Worm (Caenorhabditis elegans): ENCODE measurements around the gene srh-269.
A peak's percentile ranks its signal among the peaks of the same experiment; 100 is the strongest.

Gene srh-269

ce11 chrV:16627962-16628361, 36.1 kb upstream of the srh-269 start, which contains the start of gene oac-53:
oac-53 (minus strand) TSS chrV:16627970.
- TF ChIP-seq gei-17 (GFP tag; optimal IDR thresholded peaks at IDR 0.05) (no peak), nhr-80 (tag; optimal IDR thresholded peaks at IDR 0.05) (peak; percentile 59)

- TF ChIP-seq Y53F4B.3 (GFP tag; IDR thresholded peaks at IDR 0.05), result no peak
- 0 out of 2 replicates have a peak, but pooled peaks have one; percentile 51 for TF ChIP-seq attf-6 (GFP tag; IDR thresholded peaks at IDR 0.05)
- TF ChIP-seq madf-3 (GFP tag; IDR thresholded peaks at IDR 0.05), result no peak
- no peak for TF ChIP-seq C06A6.2 (GFP tag; conservative IDR thresholded peaks at IDR 0.05)
- TF ChIP-seq dpff-1 (tag; optimal IDR thresholded peaks at IDR 0.05), result no peak
- TF ChIP-seq D2030.7 (GFP tag; IDR thresholded peaks at IDR 0.05), result peak; percentile 35; the same call in 1 of the 2 replicates
- no peak for TF ChIP-seq unc-130 (GFP tag; optimal IDR thresholded peaks at IDR 0.05)
- TF ChIP-seq F23B12.7 (tag; optimal IDR thresholded peaks at IDR 0.05; ENCODE audit: insufficient read depth), result no peak
- peak; percentile 10; the same call in 1 of the 2 replicates for TF ChIP-seq dox-1 (GFP tag; IDR thresholded peaks at IDR 0.05)
- no peak for TF ChIP-seq C17E4.6 (GFP tag; IDR thresholded peaks at IDR 0.05)
- no peak for TF ChIP-seq T07F8.4 (tag; optimal IDR thresholded peaks at IDR 0.05)
- TF ChIP-seq rpc-1 (optimal IDR thresholded peaks at IDR 0.05), result no peak
- TF ChIP-seq rpc-1 (tag; optimal IDR thresholded peaks at IDR 0.05), result peak; percentile 21
- no peak for TF ChIP-seq lin-26 (GFP tag; IDR thresholded peaks at IDR 0.05)
- peak; percentile 80 for TF ChIP-seq pbrm-1 (GFP tag; IDR thresholded peaks at IDR 0.05)
- TF ChIP-seq pha-4 (tag; optimal IDR thresholded peaks at IDR 0.05), result no peak
- no peak for TF ChIP-seq mxl-1 (tag; optimal IDR thresholded peaks at IDR 0.05)
- no peak for TF ChIP-seq let-526 (GFP tag; IDR thresholded peaks at IDR 0.05)
- TF ChIP-seq F22D6.2 (tag; optimal IDR thresholded peaks at IDR 0.05), result no peak
- TF ChIP-seq zfh-2 (GFP tag; conservative IDR thresholded peaks at IDR 0.05), result peak; percentile 52
Observed at ce11 chrV:16622754-16623261, 31.0 kb upstream of the srh-269 start, which contains the start of gene Y70C5A.2. Y70C5A.2 (minus strand) TSS chrV:16623211.

- TF ChIP-seq ceh-100 (GFP tag; IDR thresholded peaks at IDR 0.05), result no peak
- TF ChIP-seq tlf-1 (GFP tag; optimal IDR thresholded peaks at IDR 0.05), result no peak
- 0 out of 2 replicates have a peak, but pooled peaks have one; percentile 28 for TF ChIP-seq cebp-2 (GFP tag; IDR thresholded peaks at IDR 0.05)
- TF ChIP-seq attf-5 (GFP tag; optimal IDR thresholded peaks at IDR 0.05), result peak; percentile 29
- peak; percentile 69; the same call in 1 of the 2 replicates for TF ChIP-seq lin-26 (GFP tag; IDR thresholded peaks at IDR 0.05)
- TF ChIP-seq ceh-27 (GFP tag; optimal IDR thresholded peaks at IDR 0.05), result peak; percentile 18
- TF ChIP-seq die-1 (tag; optimal IDR thresholded peaks at IDR 0.05), result peak; percentile 33
- TF ChIP-seq dox-1 (GFP tag; IDR thresholded peaks at IDR 0.05), result peak; percentile 60; the same call in 1 of the 2 replicates
- TF ChIP-seq F55B11.4 (tag; optimal IDR thresholded peaks at IDR 0.05; ENCODE audit: borderline replicate concordance, insufficient read depth), result no peak
- TF ChIP-seq dpff-1 (tag; optimal IDR thresholded peaks at IDR 0.05), result no peak
- no peak for TF ChIP-seq nfyb-1 (GFP tag; IDR thresholded peaks at IDR 0.05)
- TF ChIP-seq lin-40 (tag; optimal IDR thresholded peaks at IDR 0.05), result no peak
- no peak for TF ChIP-seq hmg-20 (GFP tag; IDR thresholded peaks at IDR 0.05)
- peak; percentile 28; the same call in 1 of the 2 replicates for TF ChIP-seq hmg-1.2 (GFP tag; IDR thresholded peaks at IDR 0.05)
- peak; percentile 82 for TF ChIP-seq B0261.1 (tag; optimal IDR thresholded peaks at IDR 0.05)
- TF ChIP-seq lag-1 (GFP tag; IDR thresholded peaks at IDR 0.05), result 0 out of 2 replicates have a peak, but pooled peaks have one; percentile 43
- TF ChIP-seq lsl-1 (GFP tag; optimal IDR thresholded peaks at IDR 0.05), result no peak
- TF ChIP-seq tbp1 (GFP tag; optimal IDR thresholded peaks at IDR 0.05), result peak; percentile 93
- no peak for TF ChIP-seq aptf-2 (GFP tag; conservative IDR thresholded peaks at IDR 0.05)
- TF ChIP-seq ceh-79 (tag; optimal IDR thresholded peaks at IDR 0.05), result no peak
- no peak for TF ChIP-seq B0019.2 (GFP tag; conservative IDR thresholded peaks at IDR 0.05)
- no peak for TF ChIP-seq ztf-18 (tag; optimal IDR thresholded peaks at IDR 0.05)
- TF ChIP-seq mxl-1 (tag; optimal IDR thresholded peaks at IDR 0.05), result no peak
- no peak for TF ChIP-seq snpc-1.3 (tag; optimal IDR thresholded peaks at IDR 0.05; ENCODE audit: insufficient read depth)
- TF ChIP-seq bed-2 (GFP tag; IDR thresholded peaks at IDR 0.05), result no peak
- TF ChIP-seq attf-6 (GFP tag; IDR thresholded peaks at IDR 0.05), result peak; percentile 79
- TF ChIP-seq snpc-1.1 (tag; optimal IDR thresholded peaks at IDR 0.05; ENCODE audit: insufficient read depth), result no peak
- TF ChIP-seq B0035.1 (tag; optimal IDR thresholded peaks at IDR 0.05), result no peak
Observed at ce11 chrV:16621894-16622293, 30.1 kb upstream of the srh-269 start.

Data from whole organism, young adult.